Worm (Caenorhabditis elegans) whole organism, late embryonic: ENCODE results near the gene srh-298.
A peak's percentile ranks its signal among the peaks of the same experiment; 100 is the strongest.

ENCODE experiments used
- C08G9.2 ChIP-seq: sonication (generic microtip); optimal IDR thresholded peaks from 2 replicates; lab custom pipeline; 2016; ENCODE audit warnings: mild to moderate bottlenecking, missing genetic modification characterization, moderate library complexity, missing compliant biosample characterization
- C38D4.7 ChIP-seq: fragments of 200-800 bp; sonication (Bioruptor generic); optimal IDR thresholded peaks from 2 replicates; lab custom pipeline; 2018; ENCODE audit warnings: mild to moderate bottlenecking, missing genetic modification characterization, moderate library complexity, missing compliant biosample characterization
- F13H6.1 ChIP-seq: sonication (generic microtip); optimal IDR thresholded peaks from 2 replicates; lab custom pipeline; 2016; ENCODE audit warnings: missing genetic modification characterization, missing compliant biosample characterization
- K02D7.2 ChIP-seq: sonication (generic microtip); optimal IDR thresholded peaks from 2 replicates; lab custom pipeline; 2017; ENCODE audit warnings: mild to moderate bottlenecking, missing genetic modification characterization, missing compliant biosample characterization
- K09A11.1 ChIP-seq: sonication (generic microtip); optimal IDR thresholded peaks from 2 replicates; lab custom pipeline; 2017; ENCODE audit warnings: antibody characterized with exemption, mild to moderate bottlenecking, missing genetic modification characterization, missing compliant biosample characterization; ENCODE audit not compliant: insufficient read depth
- Y22D7AL.16 ChIP-seq: sonication (generic microtip); optimal IDR thresholded peaks from 2 replicates; lab custom pipeline; 2016; ENCODE audit warnings: missing genetic modification characterization, missing compliant biosample characterization
- ahr-1 ChIP-seq: sonication (generic microtip); optimal IDR thresholded peaks from 2 replicates; lab custom pipeline; 2016; ENCODE audit warnings: missing genetic modification characterization, missing compliant biosample characterization
- ama-1 ChIP-seq: fragments of 150-350 bp; optimal IDR thresholded peaks from 2 replicates; lab custom pipeline; 2014
- ceh-14 ChIP-seq: sonication (generic microtip); optimal IDR thresholded peaks from 2 replicates; lab custom pipeline; 2016; ENCODE audit warnings: missing genotype, missing genetic modification characterization, missing compliant biosample characterization
- ceh-18 ChIP-seq: sonication (generic microtip); optimal IDR thresholded peaks from 2 replicates; lab custom pipeline; 2016; ENCODE audit warnings: missing genetic modification characterization, missing compliant biosample characterization
- ceh-2 ChIP-seq: sonication (generic microtip); optimal IDR thresholded peaks from 2 replicates; lab custom pipeline; 2016; ENCODE audit warnings: missing genotype, missing genetic modification characterization, missing compliant biosample characterization
- ceh-24 ChIP-seq: sonication (generic microtip); optimal IDR thresholded peaks from 2 replicates; lab custom pipeline; 2016; ENCODE audit warnings: mild to moderate bottlenecking, missing genetic modification characterization, missing compliant biosample characterization
- ceh-30 ChIP-seq: fragments of 150-350 bp; optimal IDR thresholded peaks from 2 replicates; lab custom pipeline; 2014; ENCODE audit warnings: missing biosample characterization, missing genetic modification characterization
- ceh-48 ChIP-seq: sonication (generic microtip); optimal IDR thresholded peaks from 2 replicates; lab custom pipeline; 2016; ENCODE audit warnings: missing genetic modification characterization, inconsistent platforms, missing compliant biosample characterization
- dve-1 ChIP-seq: sonication (generic microtip); optimal IDR thresholded peaks from 2 replicates; lab custom pipeline; 2017; ENCODE audit warnings: antibody characterized with exemption, mild to moderate bottlenecking, missing genetic modification characterization, missing compliant biosample characterization
- elt-4 ChIP-seq: sonication (generic microtip); optimal IDR thresholded peaks from 2 replicates; lab custom pipeline; 2016; ENCODE audit warnings: missing genetic modification characterization, missing compliant biosample characterization
- ets-4 ChIP-seq: sonication (generic microtip); optimal IDR thresholded peaks from 2 replicates; lab custom pipeline; 2016; ENCODE audit warnings: missing genetic modification characterization, missing compliant biosample characterization
- eyg-1 ChIP-seq: sonication (generic microtip); optimal IDR thresholded peaks from 2 replicates; lab custom pipeline; 2016; ENCODE audit warnings: missing genotype, missing genetic modification characterization, missing compliant biosample characterization
- fax-1 ChIP-seq: sonication (generic microtip); optimal IDR thresholded peaks from 2 replicates; lab custom pipeline; 2016; ENCODE audit warnings: missing genotype, missing genetic modification characterization, missing compliant biosample characterization
- fkh-10 ChIP-seq: fragments of 150-350 bp; optimal IDR thresholded peaks from 2 replicates; lab custom pipeline; 2014; ENCODE audit warnings: missing biosample characterization, missing genetic modification reagents, missing genetic modification characterization
- fkh-6 ChIP-seq: sonication (generic microtip); optimal IDR thresholded peaks from 2 replicates; lab custom pipeline; 2016; ENCODE audit warnings: missing genetic modification characterization, missing compliant biosample characterization
- gmeb-2 ChIP-seq: sonication (generic microtip); optimal IDR thresholded peaks from 2 replicates; lab custom pipeline; 2016; ENCODE audit warnings: missing genetic modification characterization, inconsistent platforms, missing compliant biosample characterization
- hlh-13 ChIP-seq: fragments of 200-800 bp; sonication (Bioruptor generic); optimal IDR thresholded peaks from 2 replicates; lab custom pipeline; 2018; ENCODE audit warnings: mild to moderate bottlenecking, missing genetic modification characterization, missing compliant biosample characterization
- hlh-15 ChIP-seq: sonication (generic microtip); optimal IDR thresholded peaks from 2 replicates; lab custom pipeline; 2016; ENCODE audit warnings: missing genetic modification characterization, missing compliant biosample characterization
- hlh-30 ChIP-seq: sonication (generic microtip); optimal IDR thresholded peaks from 2 replicates; lab custom pipeline; 2017; ENCODE audit warnings: antibody characterized with exemption, missing genetic modification characterization, missing compliant biosample characterization; ENCODE audit not compliant: insufficient read depth
- madf-2 ChIP-seq: sonication (generic microtip); optimal IDR thresholded peaks from 2 replicates; lab custom pipeline; 2017; ENCODE audit warnings: missing genetic modification characterization, missing compliant biosample characterization
- nfya-1 ChIP-seq: sonication (generic microtip); optimal IDR thresholded peaks from 2 replicates; lab custom pipeline; 2017; ENCODE audit warnings: missing genetic modification characterization, mild to moderate bottlenecking, missing compliant biosample characterization, antibody characterized with exemption, moderate library complexity
- nhr-232 ChIP-seq: sonication (generic microtip); optimal IDR thresholded peaks from 2 replicates; lab custom pipeline; 2016; ENCODE audit warnings: missing genetic modification characterization, missing compliant biosample characterization
- odd-2 ChIP-seq: sonication (generic microtip); optimal IDR thresholded peaks from 2 replicates; lab custom pipeline; 2017; ENCODE audit warnings: antibody characterized with exemption, mild to moderate bottlenecking, missing genetic modification characterization, missing compliant biosample characterization
- pat-9 ChIP-seq: fragments of 200-800 bp; sonication (Bioruptor generic); optimal IDR thresholded peaks from 2 replicates; lab custom pipeline; 2018; ENCODE audit warnings: mild to moderate bottlenecking, missing genetic modification characterization, moderate library complexity, missing compliant biosample characterization
- pax-1 ChIP-seq: fragments of 150-350 bp; optimal IDR thresholded peaks from 2 replicates; lab custom pipeline; 2014; ENCODE audit warnings: missing biosample characterization, missing genetic modification characterization
- pha-2 ChIP-seq: sonication (generic microtip); optimal IDR thresholded peaks from 2 replicates; lab custom pipeline; 2017; ENCODE audit warnings: mild to moderate bottlenecking, missing genetic modification characterization, missing compliant biosample characterization
- pha-4 ChIP-seq: fragments of 150-350 bp; optimal IDR thresholded peaks from 2 replicates; lab custom pipeline; 2018; ENCODE audit warnings: missing biosample characterization, missing genetic modification reagents, missing genetic modification characterization
- pqm-1 ChIP-seq: sonication (generic microtip); optimal IDR thresholded peaks from 2 replicates; lab custom pipeline; 2016; ENCODE audit warnings: missing genetic modification characterization, missing compliant biosample characterization
- pros-1 ChIP-seq: fragments of 150-350 bp; optimal IDR thresholded peaks from 2 replicates; lab custom pipeline; 2014; ENCODE audit warnings: missing biosample characterization, missing genetic modification reagents, missing genetic modification characterization
- sox-2 ChIP-seq: fragments of 200-800 bp; sonication (Bioruptor generic); IDR thresholded peaks from 2 replicates; pipeline ENCODE4 v1.3.6; 2022; ENCODE audit warnings: missing genetic modification reagents, missing genetic modification characterization, missing compliant biosample characterization
- sox-4 ChIP-seq: sonication (generic microtip); optimal IDR thresholded peaks from 2 replicates; lab custom pipeline; 2017; ENCODE audit warnings: mild to moderate bottlenecking, missing genetic modification characterization, inconsistent platforms, missing compliant biosample characterization
- syd-9 ChIP-seq: sonication (generic microtip); optimal IDR thresholded peaks from 2 replicates; lab custom pipeline; 2016; ENCODE audit warnings: mild to moderate bottlenecking, missing genetic modification characterization, moderate library complexity, missing compliant biosample characterization
- tbx-2 ChIP-seq: sonication (generic microtip); optimal IDR thresholded peaks from 2 replicates; lab custom pipeline; 2016; ENCODE audit warnings: missing genetic modification characterization, missing compliant biosample characterization
- tbx-7 ChIP-seq: sonication (generic microtip); optimal IDR thresholded peaks from 2 replicates; lab custom pipeline; 2016; ENCODE audit warnings: missing genotype, missing genetic modification characterization, missing compliant biosample characterization
- unc-3 ChIP-seq, 2 experiments: fragments of 200-800 bp in 1 of 2; sonication (Bioruptor generic) in 1 of 2; sonication (generic microtip) in 1 of 2; conservative IDR thresholded peaks in 1 of 2; optimal IDR thresholded peaks in 1 of 2; 2 replicates each; pipeline versions ENCODE4 v1.3.6 to Lab custom; 2016 to 2022; ENCODE audit warnings: missing compliant biosample characterization in 2 of 2, missing genetic modification characterization in 2 of 2, missing genetic modification reagents in 1 of 2
- unc-42 ChIP-seq: sonication (generic microtip); optimal IDR thresholded peaks from 2 replicates; lab custom pipeline; 2016; ENCODE audit warnings: missing genotype, missing genetic modification characterization, missing compliant biosample characterization
- unc-55 ChIP-seq: sonication (generic microtip); optimal IDR thresholded peaks from 2 replicates; lab custom pipeline; 2017; ENCODE audit warnings: missing biosample characterization, missing genetic modification reagents, missing genetic modification characterization
- unc-86 ChIP-seq: sonication (generic microtip); optimal IDR thresholded peaks from 2 replicates; lab custom pipeline; 2016; ENCODE audit warnings: missing genetic modification characterization, missing compliant biosample characterization
- zip-5 ChIP-seq: sonication (generic microtip); optimal IDR thresholded peaks from 2 replicates; lab custom pipeline; 2016; ENCODE audit warnings: missing genetic modification characterization, missing compliant biosample characterization

Gene srh-298

ce11 chrV:17844106-17844505 is 25.4 kb downstream of the srh-298 start, which contains the start of gene srh-286:
TSS of gene srh-286 (minus strand) at chrV:17844206.
- no peak for TF ChIP-seq ceh-2 (tag; lab: Kevin White, UChicago)
- TF ChIP-seq unc-55 (GFP tag; lab: Kevin White, UChicago) = no peak
- no peak for TF ChIP-seq nhr-232 (tag; lab: Kevin White, UChicago)
- no peak for TF ChIP-seq eyg-1
- TF ChIP-seq hlh-15 = no peak
- no peak for TF ChIP-seq fkh-10
- no peak for TF ChIP-seq C08G9.2 (tag; lab: Kevin White, UChicago)
- no peak for TF ChIP-seq ceh-14
- TF ChIP-seq K09A11.1 = no peak
- no peak for TF ChIP-seq pqm-1 (tag; lab: Kevin White, UChicago)
- TF ChIP-seq ets-4 (tag; lab: Kevin White, UChicago) = no peak
- no peak for TF ChIP-seq K02D7.2 (tag; lab: Kevin White, UChicago)
- TF ChIP-seq fax-1 (tag; lab: Kevin White, UChicago) = no peak
- TF ChIP-seq pax-1 (tag; lab: Kevin White, UChicago) = no peak

- no peak for TF ChIP-seq ahr-1 (tag; lab: Kevin White, UChicago)
- no peak for TF ChIP-seq fkh-10
- no peak for TF ChIP-seq hlh-13 (GFP tag; lab: Kevin White, UChicago)
Observed at ce11 chrV:17845370-17845967, 26.8 kb downstream of the srh-298 start.

DNA sequence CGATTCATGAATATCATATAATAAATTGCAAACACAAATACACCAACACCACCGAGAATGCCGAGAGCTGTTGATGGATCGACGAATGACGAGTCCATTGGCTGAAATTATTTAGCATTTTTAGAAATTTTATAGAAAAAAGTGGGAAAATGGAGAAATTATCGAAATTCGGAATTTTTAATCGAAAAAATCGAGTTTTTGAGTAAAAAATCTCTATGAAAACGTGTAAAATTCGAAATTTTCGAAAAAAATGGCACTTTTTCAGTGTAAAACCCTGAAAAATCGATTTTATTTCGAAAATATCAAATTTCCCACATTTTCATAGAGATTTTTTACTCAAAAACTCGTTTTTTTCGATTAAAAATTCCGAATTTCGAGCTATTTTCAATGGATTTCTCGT is 37.2 kb downstream of the srh-298 start, which contains the start of gene tcc-1:
tcc-1 (minus strand) TSS at position 101 of the 400 bp plus-strand sequence.
- TF ChIP-seq ceh-2 (tag; lab: Kevin White, UChicago) = no peak
- TF ChIP-seq unc-42 (tag; lab: Kevin White, UChicago) = no peak
- TF ChIP-seq elt-4 (tag; lab: Kevin White, UChicago) = no peak
- no peak for TF ChIP-seq hlh-30
- TF ChIP-seq ceh-24 = no peak
- TF ChIP-seq fkh-6 (tag; lab: Kevin White, UChicago) = no peak
- TF ChIP-seq K02D7.2 (tag; lab: Kevin White, UChicago) = no peak
- TF ChIP-seq tbx-7 (tag; lab: Kevin White, UChicago) = no peak
- no peak for TF ChIP-seq tbx-2 (tag; lab: Kevin White, UChicago)
- no peak for TF ChIP-seq dve-1
- no peak for TF ChIP-seq nfya-1 (tag; lab: Kevin White, UChicago)
- TF ChIP-seq, all 69 proteins: peak for 0

DNA sequence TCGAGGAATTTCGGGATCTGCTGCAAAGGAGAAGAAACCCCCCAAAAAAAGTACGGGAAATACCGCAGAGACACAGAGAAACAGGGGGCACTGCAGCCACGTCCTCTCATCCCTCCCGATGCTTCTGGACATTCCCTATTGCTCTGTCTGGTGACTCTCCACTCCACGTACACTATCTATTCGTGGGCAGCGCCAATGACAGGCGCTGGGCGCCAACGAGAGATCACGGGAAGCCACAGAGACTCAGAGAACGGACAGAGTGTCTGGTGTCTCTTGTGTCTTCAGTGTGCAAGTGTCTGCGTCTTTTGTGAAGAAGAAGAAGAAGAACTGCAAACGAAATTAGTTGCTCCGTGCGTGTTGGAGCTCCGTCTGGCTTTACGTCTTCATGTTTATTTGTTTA is 39.2 kb downstream of the srh-298 start:
- no peak for TF ChIP-seq C38D4.7 (GFP tag; lab: Kevin White, UChicago)
- peak; percentile 98 for TF ChIP-seq nfya-1 (tag; lab: Kevin White, UChicago)
- no peak for TF ChIP-seq pat-9 (tag; lab: Kevin White, UChicago)
- TF ChIP-seq C08G9.2 (tag; lab: Kevin White, UChicago) = peak; percentile 34
- peak; percentile 15 for TF ChIP-seq pros-1 (tag; lab: Kevin White, UChicago)
- TF ChIP-seq elt-4 (tag; lab: Kevin White, UChicago) = no peak
- TF ChIP-seq sox-4 = no peak
- no peak for TF ChIP-seq ceh-48 (tag; lab: Kevin White, UChicago)
- peak; percentile 77 for TF ChIP-seq ceh-14
- TF ChIP-seq gmeb-2 (tag; lab: Kevin White, UChicago) = no peak
- TF ChIP-seq nhr-232 (tag; lab: Kevin White, UChicago) = no peak
- TF ChIP-seq ama-1 (lab: Kevin White, UChicago) = no peak
- TF ChIP-seq madf-2 = no peak
- TF ChIP-seq zip-5 (tag; lab: Kevin White, UChicago) = no peak
- TF ChIP-seq pha-4 (tag; lab: Kevin White, UChicago) = no peak
- no peak for TF ChIP-seq ceh-2 (tag; lab: Kevin White, UChicago)
- no peak for TF ChIP-seq K09A11.1
- TF ChIP-seq Y22D7AL.16 = no peak
- TF ChIP-seq pha-2 = no peak
- TF ChIP-seq tbx-7 (tag; lab: Kevin White, UChicago) = no peak
- peak; percentile 86 for TF ChIP-seq ceh-18 (tag; lab: Kevin White, UChicago)
- TF ChIP-seq hlh-13 (GFP tag; lab: Kevin White, UChicago) = no peak
- TF ChIP-seq syd-9 = peak; percentile 34
- peak; percentile 16 for TF ChIP-seq unc-86 (tag; lab: Kevin White, UChicago)
- TF ChIP-seq ceh-24 = no peak
- TF ChIP-seq pax-1 (tag; lab: Kevin White, UChicago) = no peak
- no peak for TF ChIP-seq unc-3 (GFP tag; conservative IDR thresholded peaks at IDR 0.05; lab: Robert Waterston, UW)
- TF ChIP-seq unc-3 (tag; optimal IDR thresholded peaks at IDR 0.05; lab: Kevin White, UChicago) = no peak
- no peak for TF ChIP-seq sox-2 (GFP tag; lab: Robert Waterston, UW)
- TF ChIP-seq ceh-30 = no peak
- TF ChIP-seq odd-2 (tag; lab: Kevin White, UChicago) = no peak
- peak; percentile 74 for TF ChIP-seq unc-55 (GFP tag; lab: Kevin White, UChicago)
- peak; percentile 65 for TF ChIP-seq F13H6.1 (tag; lab: Kevin White, UChicago)
